Fruit fly (Drosophila melanogaster): ENCODE results near the gene CG15812.

dm6 chr3L:3189647-3190046 is 29.9 kb downstream of the CG15812 start, which contains the start of the genes CG42525 and CG14958:
- TF ChIP-seq CG10348 (GFP tag; IDR thresholded peaks at IDR 0.05) = no peak
- TF ChIP-seq CG13204 (GFP tag; optimal IDR thresholded peaks at IDR 0.05) = no peak
- TF ChIP-seq CG8301 (tag; optimal IDR thresholded peaks at IDR 0.05) = no peak
- no peak for TF ChIP-seq CG4496 (GFP tag; IDR thresholded peaks at IDR 0.05)
- no peak for TF ChIP-seq CG12605 (GFP tag; IDR thresholded peaks at IDR 0.05)
- no peak for TF ChIP-seq CG17806 (tag; optimal IDR thresholded peaks at IDR 0.05)
- no peak for TF ChIP-seq CG14655 (GFP tag; optimal IDR thresholded peaks at IDR 0.05)
- TF ChIP-seq Snoo (tag; optimal IDR thresholded peaks at IDR 0.05) = no peak
- no peak for TF ChIP-seq EcR (GFP tag; optimal IDR thresholded peaks at IDR 0.05)
- TF ChIP-seq CG8159 (tag; optimal IDR thresholded peaks at IDR 0.05) = no peak
- TF ChIP-seq fd96Ca (GFP tag; IDR thresholded peaks at IDR 0.05) = no peak
- no peak for TF ChIP-seq CG34367 (tag; optimal IDR thresholded peaks at IDR 0.05)
- TF ChIP-seq CG9948 (tag; optimal IDR thresholded peaks at IDR 0.05) = no peak
- no peak for TF ChIP-seq CG15710 (tag; optimal IDR thresholded peaks at IDR 0.05)

All from whole organism, pupa.